Fruit fly (Drosophila melanogaster) whole organism, wandering third instar larva: Measurements from ENCODE around the gene Exo70.

ENCODE experiments used
- Abd-B ChIP-seq: fragments of >200 bp; optimal IDR thresholded peaks from 2 replicates; lab custom pipeline; 2017; ENCODE audit warnings: missing biosample characterization, missing genetic modification characterization
- CG32264 ChIP-seq: fragments of 200-800 bp; sonication (Bioruptor generic); optimal IDR thresholded peaks from 2 replicates; lab custom pipeline; 2016; ENCODE audit warnings: missing biosample characterization, missing genetic modification characterization
- Hr78 ChIP-seq: fragments of >200 bp; optimal IDR thresholded peaks from 2 replicates; lab custom pipeline; 2017; ENCODE audit warnings: missing biosample characterization, missing genetic modification characterization
- Jra ChIP-seq: sonication (Bioruptor generic); optimal IDR thresholded peaks from 2 replicates; lab custom pipeline; 2016; ENCODE audit warnings: missing biosample characterization, missing genetic modification characterization
- N ChIP-seq: fragments of >200 bp; optimal IDR thresholded peaks from 2 replicates; lab custom pipeline; 2018; ENCODE audit warnings: missing biosample characterization, missing external identifiers, missing genetic modification characterization
- Rel ChIP-seq, 2 experiments: fragments of 200-800 bp; sonication (Bioruptor generic) in 1 of 2; optimal IDR thresholded peaks; 2 replicates in 1 of 2; 3 replicates in 1 of 2; lab custom pipeline; 2016 to 2019; ENCODE audit warnings: mild to moderate bottlenecking in 2 of 2, missing biosample characterization in 2 of 2, missing genetic modification characterization in 2 of 2, moderate library complexity in 1 of 2
- brk ChIP-seq: fragments of 200-800 bp; sonication (Bioruptor generic); optimal IDR thresholded peaks from 2 replicates; lab custom pipeline; 2016; ENCODE audit warnings: missing biosample characterization, mild to moderate bottlenecking, missing genetic modification characterization
- lola ChIP-seq: fragments of >200 bp; optimal IDR thresholded peaks from 2 replicates; lab custom pipeline; 2017; ENCODE audit warnings: missing biosample characterization, missing genetic modification characterization
- psq ChIP-seq: fragments of 200-800 bp; sonication (Bioruptor generic); optimal IDR thresholded peaks from 3 replicates; lab custom pipeline; 2017; ENCODE audit warnings: missing biosample characterization, mild to moderate bottlenecking, missing genetic modification characterization, moderate library complexity
- sage ChIP-seq: fragments of 200-800 bp; sonication (Bioruptor generic); optimal IDR thresholded peaks from 2 replicates; lab custom pipeline; 2016; ENCODE audit warnings: missing biosample characterization, mild to moderate bottlenecking, missing genetic modification characterization
- usp ChIP-seq: fragments of >200 bp; optimal IDR thresholded peaks from 2 replicates; lab custom pipeline; 2017; ENCODE audit warnings: missing biosample characterization, missing genetic modification characterization

DNA sequence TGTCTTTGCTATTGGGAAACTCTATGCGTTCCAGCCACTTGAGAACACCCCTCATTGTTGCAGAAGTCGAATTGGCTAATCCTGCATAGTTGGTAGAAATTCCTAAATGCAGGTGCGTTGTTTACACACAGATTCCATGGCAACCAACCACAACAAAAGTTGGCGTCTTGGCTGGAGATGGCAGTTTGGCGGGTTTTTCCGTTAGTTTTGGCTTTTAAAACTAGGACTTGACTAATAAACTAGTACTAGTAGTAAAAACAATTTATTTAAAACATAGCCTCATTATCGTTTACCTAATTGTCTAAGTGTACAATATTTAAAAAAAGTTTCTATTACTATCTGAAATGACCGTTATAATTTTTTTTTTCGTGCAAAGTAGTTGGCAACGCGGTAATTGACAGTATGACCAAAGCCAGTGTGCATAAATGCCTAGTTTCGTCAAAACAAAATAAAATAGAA lies at the start of gene Exo70:
- TF ChIP-seq N: no peak
- TF ChIP-seq psq: no peak
- TF ChIP-seq Hr78 (GFP tag; lab: Kevin White, UChicago): no peak
- TF ChIP-seq lola (GFP tag; lab: Kevin White, UChicago): no peak
- no peak for TF ChIP-seq usp
- no peak for TF ChIP-seq sage (GFP tag; lab: Kevin White, UChicago)
- TF ChIP-seq Rel (GFP tag; optimal IDR thresholded peaks at IDR 0.05; lab: Kevin White, UChicago): no peak
- TF ChIP-seq Rel (tag; optimal IDR thresholded peaks at IDR 0.05; lab: Kevin White, UChicago): no peak
- TF ChIP-seq Jra (GFP tag; lab: Kevin White, UChicago): no peak
- TF ChIP-seq brk (GFP tag; lab: Kevin White, UChicago): no peak
- TF ChIP-seq CG32264: no peak
- TF ChIP-seq Abd-B (GFP tag; lab: Kevin White, UChicago): no peak
